Worm (Caenorhabditis elegans): Measurements from ENCODE around the gene K01G12.3.

ce11 chrIV:14153261-14153660, 40.0 kb upstream of the K01G12.3 start, which contains the start of gene oac-38:
- TF ChIP-seq him-1 (tag; optimal IDR thresholded peaks at IDR 0.05) (no peak), dao-5 (tag; optimal IDR thresholded peaks at IDR 0.05) (no peak), W03F9.2 (tag; optimal IDR thresholded peaks at IDR 0.05) (no peak)
